Fruit fly (Drosophila melanogaster) whole organism, wandering third instar larva: Measurements from ENCODE around the gene CG4375.

ENCODE experiments used
- Dfd ChIP-seq: fragments of >200 bp; optimal IDR thresholded peaks from 2 replicates; lab custom pipeline; 2017; ENCODE audit warnings: missing biosample characterization, missing genetic modification characterization
- Myc ChIP-seq: fragments of >200 bp; optimal IDR thresholded peaks from 2 replicates; lab custom pipeline; 2017
- N ChIP-seq: fragments of >200 bp; optimal IDR thresholded peaks from 2 replicates; lab custom pipeline; 2018; ENCODE audit warnings: missing biosample characterization, missing external identifiers, missing genetic modification characterization
- br ChIP-seq: fragments of 200-800 bp; sonication (Bioruptor generic); optimal IDR thresholded peaks from 2 replicates; lab custom pipeline; 2016; ENCODE audit warnings: missing biosample characterization, missing genetic modification characterization
- jim ChIP-seq: fragments of 175-275, 200-325 bp; sonication (Bioruptor generic); optimal IDR thresholded peaks from 2 replicates; lab custom pipeline; 2016; ENCODE audit warnings: missing biosample characterization, mild to moderate bottlenecking, missing genetic modification characterization
- sv ChIP-seq: fragments of 200-800 bp; sonication (Bioruptor generic); optimal IDR thresholded peaks from 3 replicates; lab custom pipeline; 2016; ENCODE audit warnings: missing biosample characterization, missing genetic modification characterization

CG4375 gene

DNA sequence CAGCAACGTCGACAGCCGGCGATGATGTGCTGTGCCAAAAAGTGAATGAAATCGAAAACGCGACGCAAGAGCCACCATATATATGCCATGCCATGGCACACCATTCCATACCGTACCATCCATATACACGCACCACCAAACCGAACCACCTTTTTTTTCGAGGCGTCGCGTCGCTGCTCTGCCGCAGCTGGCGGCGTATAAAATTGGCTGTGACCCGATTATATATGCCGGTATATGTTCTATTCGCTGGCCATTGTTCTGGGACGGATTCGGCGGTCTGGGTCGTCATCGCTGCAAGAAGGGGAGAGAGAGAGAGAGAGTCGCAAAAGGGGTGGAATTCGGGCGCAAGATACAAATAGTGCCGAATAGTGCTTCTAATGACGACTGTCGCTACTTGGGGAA is 18.9 kb downstream of the CG4375 start:
- TF ChIP-seq N = no peak
- TF ChIP-seq br (GFP tag; lab: Kevin White, UChicago) = no peak

DNA sequence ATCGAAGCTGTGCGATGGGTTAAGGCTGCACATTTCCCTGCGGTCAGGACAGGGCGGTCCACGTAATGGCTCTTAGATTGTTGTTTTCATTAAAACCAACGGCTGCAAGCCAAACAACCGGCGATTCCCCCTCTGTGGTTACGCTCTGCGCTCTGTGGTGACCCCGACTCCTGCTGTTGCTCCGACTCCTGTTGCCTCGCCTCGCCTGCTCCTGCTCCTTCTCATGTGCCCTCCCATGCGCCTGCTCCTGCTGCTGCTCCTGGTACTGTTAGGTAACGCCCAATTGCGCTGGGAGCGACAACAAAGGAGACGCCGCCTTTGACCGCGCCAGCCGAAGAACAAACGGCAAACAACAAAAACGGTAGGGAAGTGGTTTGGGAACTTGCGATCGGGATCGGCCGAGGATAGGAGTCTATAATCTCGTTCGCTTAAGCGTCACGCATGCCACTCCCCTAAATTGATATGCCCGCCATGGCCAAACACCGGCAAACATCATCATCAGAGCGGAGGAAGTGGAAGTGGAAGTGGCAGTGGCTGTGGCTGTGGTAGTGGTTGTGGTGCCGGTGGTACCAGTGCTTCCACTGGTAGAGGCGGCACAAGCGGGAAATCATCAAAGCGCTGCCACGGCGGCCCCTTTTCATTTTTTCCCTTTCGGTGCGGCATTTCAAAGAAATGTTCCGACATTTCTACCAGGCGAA is 19.4 kb downstream of the CG4375 start:
- no peak for TF ChIP-seq Dfd
- TF ChIP-seq, all 38 proteins: peak for 0

DNA sequence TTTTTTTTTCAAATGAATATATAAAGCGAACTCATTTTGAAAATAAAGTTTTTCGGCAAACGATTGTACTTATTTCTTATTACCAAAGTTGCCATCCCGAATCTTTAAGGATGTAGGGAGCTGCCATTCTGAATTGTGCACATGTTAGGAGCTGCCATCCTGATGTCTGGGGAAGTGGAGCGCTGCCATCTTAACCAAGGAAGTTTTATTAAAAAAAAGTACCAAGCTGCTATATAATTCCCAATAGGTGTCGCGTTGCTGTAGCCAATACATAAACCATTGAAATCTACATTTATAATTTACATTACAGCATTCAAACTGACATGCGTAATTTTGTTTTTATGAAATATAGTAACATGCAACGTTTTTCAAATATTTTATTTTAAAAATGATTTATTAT is 20.2 kb downstream of the CG4375 start:
- TF ChIP-seq sv (GFP tag; lab: Kevin White, UChicago) (no peak), Myc (lab: Kevin White, UChicago) (peak; percentile 87), jim (no peak)
